Worm (Caenorhabditis elegans): ENCODE data around the gene F53A3.7.

F53A3.7 gene

DNA sequence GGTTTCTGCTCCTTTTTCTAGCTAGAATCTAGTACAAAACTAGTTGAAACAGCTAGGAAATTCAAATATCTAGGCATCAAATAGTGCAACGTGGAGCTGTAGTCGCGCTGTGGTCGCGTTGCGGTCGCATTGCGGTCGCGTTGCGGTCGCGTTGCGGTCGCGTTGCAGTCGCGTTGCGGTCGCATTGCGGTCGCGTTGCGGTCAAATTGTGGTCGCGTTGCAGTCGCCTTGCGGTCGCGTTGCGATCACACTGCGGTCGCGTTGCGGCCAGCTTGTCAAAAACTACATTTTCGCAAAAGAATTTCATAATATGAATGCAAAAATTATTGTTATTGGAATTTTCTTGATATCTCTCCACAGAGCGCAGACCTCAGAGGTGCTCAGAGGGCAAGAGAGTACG is 24.7 kb downstream of the F53A3.7 start:
- TF ChIP-seq nhr-77 (tag; optimal IDR thresholded peaks at IDR 0.05) (no peak), egl-13 (tag; optimal IDR thresholded peaks at IDR 0.05) (no peak), sox-4 (tag; optimal IDR thresholded peaks at IDR 0.05) (no peak), hlh-4 (tag; optimal IDR thresholded peaks at IDR 0.05) (no peak)

DNA sequence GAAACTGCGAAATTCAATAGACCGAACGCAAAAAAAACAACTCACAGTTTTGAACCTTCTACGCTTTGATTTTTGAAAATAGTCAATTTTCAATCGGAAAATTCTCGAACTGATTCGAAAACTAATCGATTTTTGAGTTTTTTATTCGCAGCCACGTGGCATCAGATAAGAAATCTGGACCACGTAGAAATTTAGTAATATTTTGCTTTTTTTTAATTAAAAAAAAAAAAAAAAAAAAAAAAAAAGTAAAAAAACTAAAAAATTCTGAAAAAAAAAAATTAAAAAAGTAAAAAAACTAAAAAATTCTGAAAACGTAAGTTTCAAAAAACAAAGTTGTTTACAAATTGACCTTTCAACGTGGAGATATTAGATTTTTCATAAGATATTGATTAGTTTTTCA is 25.3 kb downstream of the F53A3.7 start, which contains the start of gene R155.3:
R155.3 (minus strand) TSS at position 101 of the 400 bp plus-strand sequence.
- no peak for TF ChIP-seq grh-1 (GFP tag; IDR thresholded peaks at IDR 0.05)
- no peak for TF ChIP-seq nhr-47 (tag; optimal IDR thresholded peaks at IDR 0.05)
- TF ChIP-seq ceh-88 (GFP tag; IDR thresholded peaks at IDR 0.05): no peak
- no peak for TF ChIP-seq tlp-1 (tag; optimal IDR thresholded peaks at IDR 0.05)
- no peak for TF ChIP-seq egl-27 (tag; optimal IDR thresholded peaks at IDR 0.05)
- no peak for TF ChIP-seq hlh-4 (tag; optimal IDR thresholded peaks at IDR 0.05)
- TF ChIP-seq irx-1 (tag; optimal IDR thresholded peaks at IDR 0.05): no peak
- TF ChIP-seq dsc-1 (tag; optimal IDR thresholded peaks at IDR 0.05): no peak

DNA sequence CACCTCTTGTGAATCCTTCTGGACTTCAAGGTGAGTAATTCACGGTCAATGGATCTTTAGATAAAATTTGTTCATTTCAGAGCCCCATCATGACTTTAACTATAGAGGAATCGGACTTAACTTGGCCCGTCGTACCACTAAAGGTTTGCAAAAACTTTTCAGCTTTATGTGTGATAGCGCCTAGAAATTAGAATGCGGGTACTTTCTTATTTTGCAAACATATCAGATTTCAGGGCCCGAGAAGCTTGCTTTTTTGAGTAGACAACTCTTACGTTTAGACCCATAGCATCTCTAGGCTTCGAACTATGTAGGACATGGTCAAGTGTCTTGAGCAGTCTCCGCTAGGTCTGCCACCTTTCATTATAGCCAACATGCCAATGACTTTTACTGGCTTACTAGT is 26.1 kb downstream of the F53A3.7 start:
- TF ChIP-seq sox-4 (tag; optimal IDR thresholded peaks at IDR 0.05) (no peak), xbp-1 (tag; optimal IDR thresholded peaks at IDR 0.05) (no peak), lin-14 (GFP tag; optimal IDR thresholded peaks at IDR 0.05) (no peak), Y116A8C.19 (tag; optimal IDR thresholded peaks at IDR 0.05; ENCODE audit: borderline replicate concordance) (no peak), aly-2 (tag; optimal IDR thresholded peaks at IDR 0.05) (no peak), mep-1 (tag; optimal IDR thresholded peaks at IDR 0.05) (no peak), nhr-71 (tag; optimal IDR thresholded peaks at IDR 0.05) (no peak), isw-1 (GFP tag; IDR thresholded peaks at IDR 0.05) (no peak)

DNA sequence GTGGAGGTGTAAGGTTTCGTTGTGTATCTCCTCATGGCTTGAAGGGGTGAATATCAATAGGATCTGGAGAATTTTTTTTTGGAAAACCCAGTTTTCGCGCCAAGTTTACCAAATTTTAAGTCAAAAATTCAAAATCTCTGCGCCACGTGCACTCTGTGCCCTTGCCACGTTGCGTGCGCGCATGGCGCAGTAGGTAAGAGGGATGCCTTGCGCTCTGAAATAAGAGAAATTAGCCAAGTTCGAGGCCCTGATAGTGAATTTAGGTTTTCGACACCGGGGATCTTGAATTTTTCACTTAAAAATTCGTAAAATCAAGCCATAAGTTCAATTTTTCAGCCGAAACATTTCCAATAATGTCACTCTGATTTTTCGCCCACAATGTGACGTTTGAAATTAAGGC is 30.1 kb downstream of the F53A3.7 start:
- TF ChIP-seq ces-1 (GFP tag; optimal IDR thresholded peaks at IDR 0.05) (no peak), alr-1 (tag; optimal IDR thresholded peaks at IDR 0.05; ENCODE audit: borderline replicate concordance) (no peak), unc-30 (tag; optimal IDR thresholded peaks at IDR 0.05) (no peak), tbx-2 (tag; optimal IDR thresholded peaks at IDR 0.05) (no peak), pax-3 (tag; optimal IDR thresholded peaks at IDR 0.05) (no peak), sox-4 (tag; optimal IDR thresholded peaks at IDR 0.05) (no peak), egl-27 (tag; optimal IDR thresholded peaks at IDR 0.05) (no peak), nhr-84 (tag; optimal IDR thresholded peaks at IDR 0.05) (no peak), lin-14 (GFP tag; optimal IDR thresholded peaks at IDR 0.05) (no peak), nhr-90 (tag; optimal IDR thresholded peaks at IDR 0.05; ENCODE audit: poor library complexity) (no peak), fkh-10 (GFP tag; optimal IDR thresholded peaks at IDR 0.05) (no peak), elt-2 (tag; optimal IDR thresholded peaks at IDR 0.05) (no peak), sptf-1 (tag; optimal IDR thresholded peaks at IDR 0.05) (no peak), nhr-28 (tag; optimal IDR thresholded peaks at IDR 0.05) (no peak), blmp-1 (tag; optimal IDR thresholded peaks at IDR 0.05) (no peak), nhr-12 (tag; optimal IDR thresholded peaks at IDR 0.05) (no peak), C04F5.9 (tag; optimal IDR thresholded peaks at IDR 0.05) (no peak), efl-3 (GFP tag; optimal IDR thresholded peaks at IDR 0.05) (no peak), nhr-85 (tag) (no peak)

DNA sequence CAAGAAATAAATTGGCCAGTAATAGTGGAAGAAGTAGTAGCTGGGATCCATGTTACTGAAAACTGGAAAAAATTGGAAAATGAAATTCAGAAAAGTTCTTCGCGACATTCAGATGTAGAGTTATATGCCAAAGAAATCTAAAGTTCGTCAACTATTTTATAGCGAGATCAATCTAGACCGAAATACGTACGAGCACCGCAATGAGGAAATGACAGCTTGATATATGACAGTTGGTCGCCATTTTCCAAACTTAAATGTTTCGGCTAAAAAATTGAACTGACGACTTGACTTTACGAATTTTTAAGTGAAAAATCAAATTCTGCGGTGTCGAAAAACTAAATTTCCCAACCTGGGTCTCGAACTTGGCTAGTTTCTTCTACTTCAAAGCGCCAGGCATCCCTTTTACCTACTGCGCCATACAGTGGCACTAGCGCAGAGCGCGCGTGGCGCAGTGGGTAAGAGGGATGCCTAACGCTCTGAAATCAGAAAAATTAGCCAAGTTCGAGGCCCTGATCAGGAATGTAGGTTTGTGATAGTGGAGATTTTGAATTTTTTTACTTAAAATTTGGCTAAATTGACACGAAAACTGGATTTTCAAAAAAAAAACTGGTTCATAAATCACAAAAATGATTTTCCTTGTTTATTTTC is 31.4 kb downstream of the F53A3.7 start, which contains the start of gene srd-66:
srd-66 (minus strand) TSS at position 51 of the 648 bp plus-strand sequence.
- TF ChIP-seq pqm-1 (tag; optimal IDR thresholded peaks at IDR 0.05) (no peak), C34B4.2 (tag; optimal IDR thresholded peaks at IDR 0.05) (no peak), ceh-88 (GFP tag; IDR thresholded peaks at IDR 0.05) (no peak), nhr-47 (tag; optimal IDR thresholded peaks at IDR 0.05) (no peak), lin-39 (tag; optimal IDR thresholded peaks at IDR 0.05) (no peak), nhr-11 (tag; optimal IDR thresholded peaks at IDR 0.05) (no peak), fkh-8 (tag; optimal IDR thresholded peaks at IDR 0.05) (no peak), sptf-1 (tag; optimal IDR thresholded peaks at IDR 0.05) (no peak), fos-1 (tag; optimal IDR thresholded peaks at IDR 0.05) (no peak), egl-13 (tag; optimal IDR thresholded peaks at IDR 0.05) (no peak), lin-15B (tag; optimal IDR thresholded peaks at IDR 0.05) (no peak), zag-1 (tag; optimal IDR thresholded peaks at IDR 0.05) (no peak), rnt-1 (tag; optimal IDR thresholded peaks at IDR 0.05) (no peak), fkh-10 (GFP tag; optimal IDR thresholded peaks at IDR 0.05) (no peak), hpl-2 (GFP tag; optimal IDR thresholded peaks at IDR 0.05) (no peak), snu-23 (GFP tag; optimal IDR thresholded peaks at IDR 0.05) (no peak), dsc-1 (tag; optimal IDR thresholded peaks at IDR 0.05) (no peak)
